Fruit fly (Drosophila melanogaster): ENCODE data around the gene mRpL44.

Gene mRpL44

DNA sequence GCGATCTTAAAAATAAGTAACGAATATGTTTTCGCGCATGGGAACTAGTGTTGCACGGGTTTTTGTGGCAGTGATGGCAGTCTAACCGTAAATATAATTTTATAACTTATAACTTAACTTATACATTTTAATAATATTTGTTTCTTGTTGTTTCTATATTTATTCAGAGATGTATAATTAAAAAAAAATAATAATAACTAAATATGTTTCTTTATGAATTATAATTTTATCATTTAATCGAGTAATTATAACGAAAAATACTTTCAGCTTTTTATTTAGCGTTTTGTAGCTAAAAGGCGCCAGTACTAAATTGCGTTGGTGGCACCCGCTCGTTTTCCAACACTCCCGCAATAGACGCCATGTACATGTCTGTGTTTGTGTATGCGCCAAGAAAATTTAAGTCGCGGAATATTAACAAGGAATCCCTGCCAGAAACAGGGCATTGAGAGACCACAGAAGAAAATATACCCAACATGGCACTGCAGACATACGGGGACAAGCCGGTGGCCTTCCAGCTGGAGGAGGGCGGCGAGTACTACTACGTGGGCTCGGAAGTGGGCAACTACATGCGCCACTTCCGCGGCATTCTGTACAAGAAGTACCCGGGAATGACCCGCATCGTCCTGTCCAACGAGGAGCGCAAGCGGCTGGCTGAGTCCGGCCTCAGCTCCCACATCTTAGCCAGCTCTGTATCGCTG lies at the start of gene mRpL44, which contains the start of gene Snr1:
Gene mRpL44 (minus strand): TSS at position 51 of the 698 bp plus-strand sequence.
Gene Snr1 (plus strand): TSS at position 341 of the 698 bp plus-strand sequence.
- TF ChIP-seq CG13775 (GFP tag; optimal IDR thresholded peaks at IDR 0.05), result peak; percentile 52
- no peak for TF ChIP-seq nau (GFP tag; optimal IDR thresholded peaks at IDR 0.05)
- no peak for TF ChIP-seq al (GFP tag; IDR thresholded peaks at IDR 0.05)
- TF ChIP-seq HmgD (GFP tag; optimal IDR thresholded peaks at IDR 0.05), result no peak
- 0 out of 2 replicates have a peak, but pooled peaks have one; percentile 47 for TF ChIP-seq CG32767 (GFP tag; IDR thresholded peaks at IDR 0.05)
- peak; percentile 73 for TF ChIP-seq Fer1 (GFP tag; optimal IDR thresholded peaks at IDR 0.05)
- TF ChIP-seq CG3281 (GFP tag; optimal IDR thresholded peaks at IDR 0.05), result peak; percentile 69
- no peak for TF ChIP-seq NC2α (GFP tag; optimal IDR thresholded peaks at IDR 0.05)
- no peak for TF ChIP-seq CG16779 (GFP tag; IDR thresholded peaks at IDR 0.05)
- TF ChIP-seq pzg (GFP tag; optimal IDR thresholded peaks at IDR 0.05), result peak; percentile 30
- TF ChIP-seq CG18619 (GFP tag; optimal IDR thresholded peaks at IDR 0.05), result peak; percentile 44
- no peak for TF ChIP-seq Pdp1 (GFP tag; optimal IDR thresholded peaks at IDR 0.05)
- TF ChIP-seq CG12104 (GFP tag; optimal IDR thresholded peaks at IDR 0.05), result peak; percentile 42
- TF ChIP-seq Meics (GFP tag; optimal IDR thresholded peaks at IDR 0.05), result peak; percentile 82
- TF ChIP-seq Nf-YC (tag; optimal IDR thresholded peaks at IDR 0.05), result no peak
- peak; percentile 99 for TF ChIP-seq CG10431 (GFP tag; optimal IDR thresholded peaks at IDR 0.05)
- TF ChIP-seq Sry-β (GFP tag; optimal IDR thresholded peaks at IDR 0.05), result peak; percentile 100
- peak; percentile 36 for TF ChIP-seq HmgZ (tag; optimal IDR thresholded peaks at IDR 0.05)
- no peak for TF ChIP-seq Doc3 (GFP tag; IDR thresholded peaks at IDR 0.05; ENCODE audit: partially characterized antibody)
- peak; percentile 19; the same call in 1 of the 2 replicates for TF ChIP-seq Ptx1 (GFP tag; IDR thresholded peaks at IDR 0.05)
- no peak for TF ChIP-seq CG2875 (GFP tag; optimal IDR thresholded peaks at IDR 0.05)
- TF ChIP-seq CHES-1-like (GFP tag; optimal IDR thresholded peaks at IDR 0.05), result peak; percentile 33
- peak; percentile 6 for TF ChIP-seq trh (GFP tag; optimal IDR thresholded peaks at IDR 0.05)
- TF ChIP-seq CG13287 (GFP tag; IDR thresholded peaks at IDR 0.05; ENCODE audit: partially characterized antibody), result 0 out of 2 replicates have a peak, but pooled peaks have one; percentile 15
- peak; percentile 86 for TF ChIP-seq MBD-R2 (GFP tag; IDR thresholded peaks at IDR 0.05)
- peak; percentile 45 for TF ChIP-seq CG9727 (GFP tag; optimal IDR thresholded peaks at IDR 0.05)
- TF ChIP-seq CG17912 (GFP tag; optimal IDR thresholded peaks at IDR 0.05), result no peak
- peak; percentile 84 for TF ChIP-seq Ets65A (GFP tag)
- peak; percentile 85 for TF ChIP-seq YL-1 (GFP tag; optimal IDR thresholded peaks at IDR 0.05)
- TF ChIP-seq CG34376 (GFP tag; optimal IDR thresholded peaks at IDR 0.05), result peak; percentile 42
- no peak for TF ChIP-seq Spps (tag; optimal IDR thresholded peaks at IDR 0.05)
- peak; percentile 57 for TF ChIP-seq CG30020 (tag; optimal IDR thresholded peaks at IDR 0.05)
- TF ChIP-seq CG4424 (GFP tag; optimal IDR thresholded peaks at IDR 0.05), result peak; percentile 49
- peak; percentile 50 for TF ChIP-seq CG30403 (GFP tag; optimal IDR thresholded peaks at IDR 0.05)
- TF ChIP-seq btn (GFP tag; optimal IDR thresholded peaks at IDR 0.05), result no peak
- TF ChIP-seq cato (GFP tag; optimal IDR thresholded peaks at IDR 0.05; ENCODE audit: borderline replicate concordance), result peak; percentile 1
- peak; percentile 33 for TF ChIP-seq CG33557 (GFP tag; optimal IDR thresholded peaks at IDR 0.05)
- TF ChIP-seq lbe (GFP tag; optimal IDR thresholded peaks at IDR 0.05), result peak; percentile 37
- TF ChIP-seq NC2β (GFP tag; optimal IDR thresholded peaks at IDR 0.05), result no peak
- TF ChIP-seq CG12942 (GFP tag; optimal IDR thresholded peaks at IDR 0.05), result peak; percentile 20
- peak; percentile 57 for TF ChIP-seq exex (tag; optimal IDR thresholded peaks at IDR 0.05)
- TF ChIP-seq CG17361 (GFP tag; IDR thresholded peaks at IDR 0.05), result peak; percentile 78; the same call in 2 of the 3 replicates
- peak; percentile 47 for TF ChIP-seq caup (GFP tag; optimal IDR thresholded peaks at IDR 0.05; ENCODE audit: severe bottlenecking)
- TF ChIP-seq CG17186 (GFP tag; optimal IDR thresholded peaks at IDR 0.05), result peak; percentile 91
- TF ChIP-seq Hr3 (GFP tag; optimal IDR thresholded peaks at IDR 0.05), result peak; percentile 39
- peak; percentile 73 for TF ChIP-seq CG2712 (tag; optimal IDR thresholded peaks at IDR 0.05)
- TF ChIP-seq CG6272 (GFP tag; IDR thresholded peaks at IDR 0.05), result no peak
- no peak for TF ChIP-seq CTCF (GFP tag; optimal IDR thresholded peaks at IDR 0.05)
- TF ChIP-seq CG6791 (GFP tag; IDR thresholded peaks at IDR 0.05; ENCODE audit: partially characterized antibody), result no peak

All from whole organism, embryonic.